Fruit fly (Drosophila melanogaster) whole organism, embryonic: ENCODE measurements around the gene DNAlig4.

Source experiments
- Abd-B ChIP-seq: fragments of 200-800 bp; sonication (Bioruptor generic); optimal IDR thresholded peaks from 2 replicates; lab custom pipeline; 2018; ENCODE audit warnings: missing biosample characterization, mild to moderate bottlenecking, missing genetic modification characterization, moderate library complexity
- BEAF-32 ChIP-seq: fragments of 200-800 bp; sonication (Bioruptor generic); optimal IDR thresholded peaks from 3 replicates; lab custom pipeline; 2017; ENCODE audit warnings: missing biosample characterization, missing genetic modification characterization, mild to moderate bottlenecking, moderate library complexity, missing genetic modification reagents
- CG12104 ChIP-seq: fragments of 200-800 bp; sonication (Bioruptor generic); optimal IDR thresholded peaks from 3 replicates; lab custom pipeline; 2016; ENCODE audit warnings: missing biosample characterization, missing genetic modification characterization
- CG13123 ChIP-seq: fragments of 200-800 bp; sonication (Bioruptor generic); optimal IDR thresholded peaks from 2 replicates; lab custom pipeline; 2016; ENCODE audit warnings: missing biosample characterization, missing genetic modification characterization
- CG14014 ChIP-seq: fragments of 200-800 bp; sonication (Bioruptor generic); IDR thresholded peaks from 2 replicates; pipeline ENCODE4 v1.3.6; 2022; ENCODE audit warnings: missing biosample characterization, missing genetic modification characterization
- CG15479 ChIP-seq: fragments of 200-800 bp; sonication (Bioruptor generic); optimal IDR thresholded peaks from 3 replicates; lab custom pipeline; 2019; ENCODE audit warnings: missing biosample characterization, mild to moderate bottlenecking, missing genetic modification characterization, moderate library complexity
- CG15601 ChIP-seq: fragments of 200-800 bp; sonication (Bioruptor generic); optimal IDR thresholded peaks from 3 replicates; lab custom pipeline; 2019; ENCODE audit warnings: missing biosample characterization, mild to moderate bottlenecking, missing genetic modification characterization, moderate library complexity
- CG17568 ChIP-seq: fragments of 200-800 bp; sonication (Bioruptor generic); optimal IDR thresholded peaks from 2 replicates; lab custom pipeline; 2018; ENCODE audit warnings: missing biosample characterization, mild to moderate bottlenecking, missing genetic modification characterization, moderate library complexity
- CG17829 ChIP-seq: fragments of 200-800 bp; optimal IDR thresholded peaks from 2 replicates; lab custom pipeline; 2019; ENCODE audit warnings: missing biosample characterization, mild to moderate bottlenecking, missing genetic modification characterization, moderate library complexity
- CG1792 ChIP-seq: fragments of 200-800 bp; sonication (Bioruptor generic); optimal IDR thresholded peaks from 2 replicates; lab custom pipeline; 2016; ENCODE audit warnings: missing biosample characterization, missing genetic modification characterization
- CG2875 ChIP-seq: fragments of 200-800 bp; sonication (Bioruptor generic); optimal IDR thresholded peaks from 2 replicates; lab custom pipeline; 2017; ENCODE audit warnings: missing biosample characterization, mild to moderate bottlenecking, missing genetic modification characterization, missing genetic modification reagents
- CG34224 ChIP-seq: fragments of 200-800 bp; sonication (Bioruptor generic); IDR thresholded peaks from 3 replicates; pipeline ENCODE4 v1.3.6; 2022; ENCODE audit warnings: missing biosample characterization, missing genetic modification characterization; ENCODE audit not compliant: partially characterized antibody
- CG34422 ChIP-seq: fragments of 200-800 bp; sonication (Bioruptor generic); IDR thresholded peaks from 3 replicates; pipeline ENCODE4 v1.3.6; 2022; ENCODE audit warnings: missing biosample characterization, missing genetic modification characterization
- CG4617 ChIP-seq: fragments of 200-800 bp; sonication (Bioruptor generic); optimal IDR thresholded peaks from 3 replicates; lab custom pipeline; 2016; ENCODE audit warnings: missing biosample characterization, missing genetic modification characterization, borderline replicate concordance
- CG4854 ChIP-seq: fragments of 200-800 bp; sonication (Bioruptor generic); optimal IDR thresholded peaks from 2 replicates; lab custom pipeline; 2016; ENCODE audit warnings: missing biosample characterization, missing genetic modification characterization, inconsistent platforms
- CoRest ChIP-seq: fragments of 200-800 bp; sonication (Bioruptor generic); optimal IDR thresholded peaks from 3 replicates; lab custom pipeline; 2018; ENCODE audit warnings: missing biosample characterization, mild to moderate bottlenecking, missing genetic modification characterization, moderate library complexity
- CrebB ChIP-seq: fragments of 200-800 bp; sonication (Bioruptor generic); optimal IDR thresholded peaks from 3 replicates; lab custom pipeline; 2018; ENCODE audit warnings: missing biosample characterization, mild to moderate bottlenecking, missing genetic modification characterization
- Dek ChIP-seq: fragments of 200-800 bp; sonication (Bioruptor generic); optimal IDR thresholded peaks from 3 replicates; lab custom pipeline; 2019; ENCODE audit warnings: missing biosample characterization, mild to moderate bottlenecking, missing genetic modification characterization, moderate library complexity
- Dip2 ChIP-seq: fragments of 200-800 bp; sonication (Bioruptor generic); IDR thresholded peaks from 2 replicates; pipeline ENCODE4 v1.3.6; 2022; ENCODE audit warnings: missing biosample characterization, missing genetic modification characterization
- Eip74EF ChIP-seq, 2 experiments: fragments of 200-800 bp in 1 of 2; fragments of >200 bp in 1 of 2; sonication (Bioruptor generic) in 1 of 2; optimal IDR thresholded peaks; 2 replicates each; lab custom pipeline; 2017 to 2019; ENCODE audit warnings: missing biosample characterization in 2 of 2, missing genetic modification characterization in 2 of 2, mild to moderate bottlenecking in 1 of 2, moderate library complexity in 1 of 2
- Fer2 ChIP-seq: fragments of 200-800 bp; sonication (Bioruptor generic); optimal IDR thresholded peaks from 2 replicates; lab custom pipeline; 2018; ENCODE audit warnings: missing biosample characterization, mild to moderate bottlenecking, missing genetic modification characterization, moderate library complexity
- HLH3B ChIP-seq: fragments of 200-800 bp; sonication (Bioruptor generic); IDR thresholded peaks from 2 replicates; pipeline ENCODE4 v1.3.6; 2022; ENCODE audit warnings: missing biosample characterization, missing genetic modification characterization
- Hr39 ChIP-seq: fragments of >200 bp; optimal IDR thresholded peaks from 2 replicates; lab custom pipeline; 2017
- Lhr ChIP-seq: fragments of 200-800 bp; sonication (Bioruptor generic); optimal IDR thresholded peaks from 3 replicates; lab custom pipeline; 2017; ENCODE audit warnings: mild to moderate bottlenecking, missing biosample characterization, missing genetic modification reagents, missing genetic modification characterization
- Lim3 ChIP-seq: fragments of 200-800 bp; sonication (Bioruptor generic); IDR thresholded peaks from 2 replicates; pipeline ENCODE4 v1.3.6; 2022; ENCODE audit warnings: missing biosample characterization, missing genetic modification characterization
- MTF-1 ChIP-seq: fragments of 200-800 bp; sonication (Bioruptor generic); optimal IDR thresholded peaks from 2 replicates; lab custom pipeline; 2018; ENCODE audit warnings: missing biosample characterization, mild to moderate bottlenecking, missing genetic modification characterization, borderline replicate concordance
- Mes4 ChIP-seq: fragments of 200-800 bp; sonication (Bioruptor generic); optimal IDR thresholded peaks from 2 replicates; lab custom pipeline; 2016; ENCODE audit warnings: missing biosample characterization, missing genetic modification characterization
- Myb ChIP-seq: fragments of 200-800 bp; sonication (Bioruptor generic); optimal IDR thresholded peaks from 2 replicates; lab custom pipeline; 2016; ENCODE audit warnings: missing biosample characterization, missing genetic modification characterization
- Oli ChIP-seq: fragments of 200-800 bp; sonication (Bioruptor generic); optimal IDR thresholded peaks from 2 replicates; lab custom pipeline; 2018; ENCODE audit warnings: missing biosample characterization, mild to moderate bottlenecking, missing genetic modification characterization, moderate library complexity
- Opbp ChIP-seq: fragments of 200-800 bp; sonication (Bioruptor generic); IDR thresholded peaks from 3 replicates; pipeline ENCODE4 v1.3.6; 2022; ENCODE audit warnings: missing biosample characterization, missing genetic modification characterization; ENCODE audit not compliant: partially characterized antibody
- Poxn ChIP-seq: fragments of 200-800 bp; sonication (Bioruptor generic); IDR thresholded peaks from 2 replicates; pipeline ENCODE4 v1.3.6; 2022; ENCODE audit warnings: missing biosample characterization, missing genetic modification characterization
- bbx ChIP-seq: fragments of 200-800 bp; sonication (Bioruptor generic); IDR thresholded peaks from 2 replicates; pipeline ENCODE4 v1.3.6; 2022; ENCODE audit warnings: missing biosample characterization, missing genetic modification characterization; ENCODE audit not compliant: partially characterized antibody
- bcd ChIP-seq: fragments of 200-800 bp; sonication (Bioruptor generic); optimal IDR thresholded peaks from 2 replicates; lab custom pipeline; 2017; ENCODE audit warnings: missing biosample characterization, mild to moderate bottlenecking, missing genetic modification characterization
- cg ChIP-seq: fragments of 200-800 bp; sonication (Bioruptor generic); optimal IDR thresholded peaks from 3 replicates; lab custom pipeline; 2019; ENCODE audit warnings: missing biosample characterization, mild to moderate bottlenecking, missing genetic modification characterization, moderate library complexity
- chm ChIP-seq: fragments of 200-800 bp; sonication (Bioruptor generic); IDR thresholded peaks from 2 replicates; pipeline ENCODE4 v1.3.6; 2022; ENCODE audit warnings: missing biosample characterization, missing genetic modification characterization
- chn ChIP-seq: fragments of 200-800 bp; sonication (Bioruptor generic); optimal IDR thresholded peaks from 2 replicates; lab custom pipeline; 2016; ENCODE audit warnings: missing biosample characterization, missing genetic modification characterization
- dati ChIP-seq: fragments of 200-800 bp; sonication (Bioruptor generic); IDR thresholded peaks from 2 replicates; pipeline ENCODE4 v1.3.6; 2022; ENCODE audit warnings: missing biosample characterization, missing genetic modification characterization
- en ChIP-seq: fragments of 200-800 bp; sonication (Bioruptor generic); optimal IDR thresholded peaks from 2 replicates; lab custom pipeline; 2016; ENCODE audit warnings: missing biosample characterization, missing genetic modification characterization
- ewg ChIP-seq: fragments of 200-800 bp; sonication (Bioruptor generic); optimal IDR thresholded peaks from 3 replicates; lab custom pipeline; 2017; ENCODE audit warnings: mild to moderate bottlenecking, missing biosample characterization, missing genetic modification reagents, missing genetic modification characterization
- fd102C ChIP-seq: fragments of 200-800 bp; sonication (Bioruptor generic); optimal IDR thresholded peaks from 2 replicates; lab custom pipeline; 2018; ENCODE audit warnings: missing biosample characterization, mild to moderate bottlenecking, missing genetic modification characterization, moderate library complexity
- fd3F ChIP-seq: fragments of 200-800 bp; sonication (Bioruptor generic); optimal IDR thresholded peaks from 2 replicates; lab custom pipeline; 2018; ENCODE audit warnings: missing biosample characterization, mild to moderate bottlenecking, missing genetic modification characterization, moderate library complexity
- hkb ChIP-seq, 2 experiments: fragments of 200-800 bp in 1 of 2; fragments of >200 bp in 1 of 2; sonication (Bioruptor generic) in 1 of 2; IDR thresholded peaks in 1 of 2; optimal IDR thresholded peaks in 1 of 2; 2 replicates each; pipeline versions ENCODE4 v1.3.6 to Lab custom; 2017 to 2022; ENCODE audit warnings: missing biosample characterization in 1 of 2, missing genetic modification characterization in 1 of 2
- insv ChIP-seq, 2 experiments: fragments of 200-800 bp; sonication (Bioruptor generic); optimal IDR thresholded peaks; 3 replicates each; lab custom pipeline; 2016 to 2018; ENCODE audit warnings: missing biosample characterization in 2 of 2, missing genetic modification characterization in 2 of 2
- lilli ChIP-seq: fragments of 200-800 bp; sonication (Bioruptor generic); optimal IDR thresholded peaks from 3 replicates; lab custom pipeline; 2016; ENCODE audit warnings: missing biosample characterization, missing genetic modification characterization
- otp ChIP-seq: fragments of 200-800 bp; sonication (Bioruptor generic); IDR thresholded peaks from 3 replicates; pipeline ENCODE4, ENCODE4 v1.3.6; 2022; ENCODE audit warnings: missing biosample characterization, missing genetic modification characterization
- slbo ChIP-seq: fragments of 200-800 bp; sonication (Bioruptor generic); IDR thresholded peaks from 2 replicates; pipeline ENCODE4 v1.3.6; 2022; ENCODE audit warnings: missing biosample characterization, missing genetic modification characterization
- trem ChIP-seq: fragments of 200-800 bp; optimal IDR thresholded peaks from 3 replicates; lab custom pipeline; 2019; ENCODE audit warnings: missing biosample characterization, mild to moderate bottlenecking, missing genetic modification characterization, moderate library complexity
- zf30C ChIP-seq: fragments of 200-800 bp; sonication (Bioruptor generic); optimal IDR thresholded peaks from 3 replicates; lab custom pipeline; 2018; ENCODE audit warnings: missing biosample characterization, mild to moderate bottlenecking, missing genetic modification characterization

DNAlig4 gene

DNA sequence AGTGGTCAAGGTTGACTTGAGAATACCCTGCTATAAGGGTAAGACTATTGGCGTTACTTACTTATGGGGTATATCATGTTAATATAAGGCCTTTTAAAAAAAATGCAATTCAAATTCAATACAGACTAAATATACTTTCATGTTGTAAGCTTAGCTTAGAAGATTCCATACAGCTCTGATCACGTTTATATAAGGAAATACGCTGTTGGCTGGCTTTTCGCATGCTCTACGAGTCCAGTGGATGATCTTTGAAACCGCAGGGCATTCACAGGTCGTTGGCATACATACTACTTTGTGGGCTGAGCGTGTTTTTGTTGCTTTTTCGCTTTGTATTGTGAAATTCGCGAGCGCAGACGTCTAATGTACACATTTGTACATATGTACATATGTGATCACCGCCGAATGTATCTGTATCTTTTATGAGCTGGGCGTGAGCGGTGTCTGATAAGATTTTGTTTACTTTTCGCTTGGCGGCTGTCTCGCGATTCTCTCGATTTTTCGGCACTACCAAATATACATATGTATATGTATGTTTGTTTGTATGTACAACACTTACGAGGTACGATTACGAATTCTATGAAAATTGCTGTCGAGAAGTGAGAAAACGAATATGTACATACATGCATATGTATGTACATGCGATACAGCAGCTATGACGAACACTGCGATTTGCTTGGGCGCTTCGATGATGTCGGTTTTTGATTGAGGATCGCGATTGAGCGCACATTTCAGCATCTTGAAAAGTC lies 33.2 kb downstream of the DNAlig4 start (continued):
- peak; percentile 23 for TF ChIP-seq CoRest
- peak; percentile 49 for TF ChIP-seq Fer2 (tag; lab: Kevin White, UChicago)
- TF ChIP-seq Poxn (GFP tag; lab: Robert Waterston, UW): no peak
- TF ChIP-seq bcd (GFP tag; lab: Kevin White, UChicago): peak; percentile 33
- TF ChIP-seq HLH3B: peak; percentile 27; the same call in 1 of the 2 replicates
- TF ChIP-seq dati (GFP tag; lab: Robert Waterston, UW): no peak
- TF ChIP-seq CG13123 (GFP tag; lab: Kevin White, UChicago): no peak
- peak; percentile 61 for TF ChIP-seq slbo (GFP tag; lab: Robert Waterston, UW)
- no peak for TF ChIP-seq Abd-B (GFP tag; lab: Kevin White, UChicago)
- no peak for TF ChIP-seq zf30C (GFP tag; lab: Kevin White, UChicago)
- peak; percentile 33 for TF ChIP-seq CrebB (tag; lab: Kevin White, UChicago)
- no peak for TF ChIP-seq fd102C (GFP tag; lab: Kevin White, UChicago)
- TF ChIP-seq BEAF-32 (GFP tag; lab: Kevin White, UChicago): no peak
- TF ChIP-seq trem (tag; lab: Kevin White, UChicago): no peak
- no peak for TF ChIP-seq Lhr (GFP tag; lab: Kevin White, UChicago)
- peak in 1 of 2 experiments; percentile 20 for TF ChIP-seq Eip74EF (GFP tag; optimal IDR thresholded peaks at IDR 0.05; lab: Kevin White, UChicago)
- TF ChIP-seq CG34224 (GFP tag; lab: Robert Waterston, UW): no peak
- TF ChIP-seq bbx (GFP tag; lab: Robert Waterston, UW): no peak
- TF ChIP-seq CG17829 (tag; lab: Kevin White, UChicago): no peak
- peak; percentile 27 for TF ChIP-seq Myb (GFP tag; lab: Kevin White, UChicago)
- peak; percentile 2 for TF ChIP-seq Mes4 (GFP tag; lab: Kevin White, UChicago)
- no peak for TF ChIP-seq hkb (optimal IDR thresholded peaks at IDR 0.05; lab: Kevin White, UChicago)
- TF ChIP-seq hkb (GFP tag; IDR thresholded peaks at IDR 0.05; lab: Robert Waterston, UW): peak; percentile 60
- peak; percentile 3 for TF ChIP-seq Oli (tag; lab: Kevin White, UChicago)
- TF ChIP-seq Dip2 (GFP tag; lab: Robert Waterston, UW): no peak
- TF ChIP-seq Hr39 (lab: Kevin White, UChicago): no peak
- peak; percentile 52 for TF ChIP-seq CG12104
- no peak for TF ChIP-seq chm (GFP tag; lab: Robert Waterston, UW)
- peak; percentile 35 for TF ChIP-seq CG15601 (tag; lab: Kevin White, UChicago)
- TF ChIP-seq CG4854: no peak
- TF ChIP-seq CG15479 (GFP tag; lab: Kevin White, UChicago): peak; percentile 94
- peak; percentile 78 for TF ChIP-seq MTF-1 (GFP tag; lab: Kevin White, UChicago)
- TF ChIP-seq en (GFP tag; lab: Kevin White, UChicago): no peak
- peak in 1 of 2 experiments; percentile 49 for TF ChIP-seq insv (GFP tag; optimal IDR thresholded peaks at IDR 0.05; lab: Kevin White, UChicago)
- TF ChIP-seq CG2875 (GFP tag; lab: Kevin White, UChicago): peak; percentile 40
- no peak for TF ChIP-seq CG4617
- TF ChIP-seq lilli (GFP tag; lab: Kevin White, UChicago): peak; percentile 69
- TF ChIP-seq otp (GFP tag; lab: Robert Waterston, UW): peak; percentile 44; the same call in 1 of the 3 replicates
- TF ChIP-seq ewg (GFP tag; lab: Kevin White, UChicago): no peak
- no peak for TF ChIP-seq Lim3 (GFP tag; lab: Robert Waterston, UW)
- TF ChIP-seq CG34422 (GFP tag; lab: Robert Waterston, UW): 0 out of 3 replicates have a peak, but pooled peaks have one; percentile 14
- TF ChIP-seq CG17568: peak; percentile 69
- peak; percentile 36 for TF ChIP-seq cg
- peak; percentile 39 for TF ChIP-seq Dek (tag; lab: Kevin White, UChicago)
- no peak for TF ChIP-seq Opbp
- TF ChIP-seq fd3F (GFP tag; lab: Kevin White, UChicago): peak; percentile 28
- TF ChIP-seq CG14014 (GFP tag; lab: Robert Waterston, UW): peak; percentile 58
- peak; percentile 25 for TF ChIP-seq chn (GFP tag; lab: Kevin White, UChicago)
- TF ChIP-seq CG1792 (GFP tag; lab: Kevin White, UChicago): peak; percentile 30
